Worm (Caenorhabditis elegans) whole organism, mixed stage, embryonic: ENCODE data around the gene srw-42.

Experiments used
- lin-13 ChIP-seq: fragments of 150-350 bp; optimal IDR thresholded peaks from 2 replicates; lab custom pipeline; 2014; ENCODE audit warnings: missing biosample characterization, missing genetic modification characterization
- snpc-4 ChIP-seq: fragments of 150-350 bp; optimal IDR thresholded peaks from 2 replicates; lab custom pipeline; 2014; ENCODE audit warnings: missing biosample characterization, missing genetic modification characterization

DNA sequence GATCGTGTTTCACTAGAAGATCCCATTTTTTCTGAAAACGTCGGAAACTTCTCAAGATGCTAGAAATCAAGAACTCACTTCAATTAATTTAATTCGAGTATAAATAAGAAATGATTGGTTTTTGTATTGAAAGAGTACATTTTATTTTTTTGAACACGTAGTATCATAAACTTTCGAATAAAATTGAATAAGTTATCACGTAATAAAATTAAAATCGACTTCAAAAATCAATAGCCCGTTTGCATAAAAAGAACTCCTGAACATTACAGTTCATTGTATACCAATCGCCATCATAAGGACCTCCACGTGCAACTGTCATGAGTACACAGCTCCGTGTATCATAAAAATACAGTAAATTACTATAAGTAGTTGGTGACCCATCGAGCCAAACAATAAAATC, 40.0 kb upstream of the srw-42 start, which contains the start of gene T25E12.16:
- no peak for TF ChIP-seq lin-13 (tag; lab: Kevin White, UChicago)
- no peak for TF ChIP-seq snpc-4 (tag; lab: Kevin White, UChicago)
